Fruit fly (Drosophila melanogaster) whole organism, embryonic: ENCODE results near the gene Prosalpha6.

Source experiments
- Asciz ChIP-seq: fragments of 200-800 bp; sonication (Bioruptor generic); optimal IDR thresholded peaks from 2 replicates; lab custom pipeline; 2017; ENCODE audit warnings: missing biosample characterization, mild to moderate bottlenecking, missing genetic modification characterization, missing genetic modification reagents
- Bgb ChIP-seq: fragments of 200-800 bp; sonication (Bioruptor generic); IDR thresholded peaks from 2 replicates; pipeline ENCODE4 v1.3.6; 2022; ENCODE audit warnings: missing biosample characterization, missing genetic modification characterization; ENCODE audit not compliant: partially characterized antibody
- CG10321 ChIP-seq: fragments of 200-800 bp; sonication (Bioruptor generic); IDR thresholded peaks from 2 replicates; pipeline ENCODE4 v1.3.6; 2022; ENCODE audit warnings: missing biosample characterization, missing genetic modification characterization
- CG10543 ChIP-seq: fragments of 200-800 bp; sonication (Bioruptor generic); optimal IDR thresholded peaks from 3 replicates; lab custom pipeline; 2017; ENCODE audit warnings: missing biosample characterization, mild to moderate bottlenecking, missing genetic modification characterization, moderate library complexity
- CG10979 ChIP-seq: fragments of 200-800 bp; sonication (Bioruptor generic); optimal IDR thresholded peaks from 2 replicates; lab custom pipeline; 2018; ENCODE audit warnings: missing biosample characterization, mild to moderate bottlenecking, missing genetic modification characterization, moderate library complexity
- CG11247 ChIP-seq: fragments of 200-800 bp; sonication (Bioruptor generic); IDR thresholded peaks from 2 replicates; pipeline ENCODE4 v1.3.6; 2022; ENCODE audit warnings: missing biosample characterization, missing genetic modification characterization
- CG12942 ChIP-seq: fragments of 200-800 bp; sonication (Bioruptor generic); optimal IDR thresholded peaks from 3 replicates; lab custom pipeline; 2016; ENCODE audit warnings: missing biosample characterization, missing genetic modification characterization
- CG17385 ChIP-seq: fragments of 200-800 bp; sonication (Bioruptor generic); optimal IDR thresholded peaks from 3 replicates; lab custom pipeline; 2018; ENCODE audit warnings: missing biosample characterization, mild to moderate bottlenecking, missing genetic modification characterization
- CG2116 ChIP-seq: fragments of 200-800 bp; sonication (Bioruptor generic); optimal IDR thresholded peaks from 3 replicates; lab custom pipeline; 2018; ENCODE audit warnings: missing biosample characterization, mild to moderate bottlenecking, missing genetic modification characterization
- CG34224 ChIP-seq: fragments of 200-800 bp; sonication (Bioruptor generic); IDR thresholded peaks from 3 replicates; pipeline ENCODE4 v1.3.6; 2022; ENCODE audit warnings: missing biosample characterization, missing genetic modification characterization; ENCODE audit not compliant: partially characterized antibody
- CG34422 ChIP-seq: fragments of 200-800 bp; sonication (Bioruptor generic); IDR thresholded peaks from 3 replicates; pipeline ENCODE4 v1.3.6; 2022; ENCODE audit warnings: missing biosample characterization, missing genetic modification characterization
- CG4730 ChIP-seq: fragments of 200-800 bp; sonication (Bioruptor generic); IDR thresholded peaks from 2 replicates; pipeline ENCODE4 v1.3.6; 2022; ENCODE audit warnings: missing biosample characterization, missing genetic modification characterization
- CG6689 ChIP-seq: fragments of 200-800 bp; sonication (Bioruptor generic); IDR thresholded peaks from 2 replicates; pipeline ENCODE4 v1.3.6; 2022; ENCODE audit warnings: missing biosample characterization, missing genetic modification characterization
- CG6765 ChIP-seq: fragments of 200-800 bp; sonication (Bioruptor generic); optimal IDR thresholded peaks from 3 replicates; lab custom pipeline; 2017; ENCODE audit warnings: missing biosample characterization, mild to moderate bottlenecking, missing genetic modification characterization
- CG7271 ChIP-seq: fragments of 200-800 bp; sonication (Bioruptor generic); optimal IDR thresholded peaks from 2 replicates; lab custom pipeline; 2018; ENCODE audit warnings: missing biosample characterization, mild to moderate bottlenecking, missing genetic modification characterization, moderate library complexity
- CG7372 ChIP-seq: fragments of 200-800 bp; sonication (Bioruptor generic); IDR thresholded peaks from 2 replicates; pipeline ENCODE4 v1.3.6; 2022; ENCODE audit warnings: missing biosample characterization, missing genetic modification characterization
- CG7745 ChIP-seq: fragments of 200-800 bp; sonication (Bioruptor generic); optimal IDR thresholded peaks from 2 replicates; lab custom pipeline; 2018; ENCODE audit warnings: missing biosample characterization, mild to moderate bottlenecking, missing genetic modification characterization, moderate library complexity
- CG7963 ChIP-seq: fragments of 200-800 bp; sonication (Bioruptor generic); IDR thresholded peaks from 3 replicates; pipeline ENCODE4 v1.3.6; 2022; ENCODE audit warnings: missing biosample characterization, missing genetic modification characterization; ENCODE audit not compliant: partially characterized antibody
- CG8290 ChIP-seq, 3 experiments: fragments of 200-800 bp; sonication (Bioruptor generic); optimal IDR thresholded peaks; 2 replicates each; lab custom pipeline; 2016 to 2019; ENCODE audit warnings: missing biosample characterization in 3 of 3, missing genetic modification characterization in 3 of 3, mild to moderate bottlenecking in 2 of 3, moderate library complexity in 1 of 3
- CkIIα-i1 ChIP-seq: fragments of 200-800 bp; sonication (Bioruptor generic); IDR thresholded peaks from 2 replicates; pipeline ENCODE4 v1.3.6; 2022; ENCODE audit warnings: missing biosample characterization, missing genetic modification characterization
- CrebB ChIP-seq: fragments of 200-800 bp; sonication (Bioruptor generic); optimal IDR thresholded peaks from 3 replicates; lab custom pipeline; 2018; ENCODE audit warnings: missing biosample characterization, mild to moderate bottlenecking, missing genetic modification characterization
- D19A ChIP-seq: fragments of 200-800 bp; optimal IDR thresholded peaks from 3 replicates; lab custom pipeline; 2019; ENCODE audit warnings: missing biosample characterization, mild to moderate bottlenecking, missing genetic modification characterization, moderate library complexity
- E2f2 ChIP-seq: fragments of 200-800 bp; sonication (Bioruptor generic); IDR thresholded peaks from 2 replicates; pipeline ENCODE4 v1.3.6; 2022; ENCODE audit warnings: missing biosample characterization, missing genetic modification characterization
- Fer3 ChIP-seq: fragments of 200-800 bp; sonication (Bioruptor generic); optimal IDR thresholded peaks from 2 replicates; lab custom pipeline; 2018; ENCODE audit warnings: missing biosample characterization, mild to moderate bottlenecking, missing genetic modification characterization, moderate library complexity
- Hr78 ChIP-seq, 2 experiments: fragments of 200-800 bp in 1 of 2; fragments of >200 bp in 1 of 2; sonication (Bioruptor generic) in 1 of 2; optimal IDR thresholded peaks; 2 replicates each; lab custom pipeline; 2017 to 2019; ENCODE audit warnings: missing biosample characterization in 2 of 2, missing genetic modification characterization in 2 of 2, mild to moderate bottlenecking in 1 of 2, moderate library complexity in 1 of 2
- NC2β ChIP-seq: fragments of 200-800 bp; sonication (Bioruptor generic); optimal IDR thresholded peaks from 2 replicates; lab custom pipeline; 2016; ENCODE audit warnings: missing biosample characterization, missing genetic modification characterization
- Neu2 ChIP-seq: fragments of 200-800 bp; sonication (Bioruptor generic); optimal IDR thresholded peaks from 3 replicates; lab custom pipeline; 2016; ENCODE audit warnings: missing biosample characterization, missing genetic modification characterization, borderline replicate concordance
- Nf-YB ChIP-seq: fragments of 200-800 bp; sonication (Bioruptor generic); optimal IDR thresholded peaks from 3 replicates; lab custom pipeline; 2019; ENCODE audit warnings: missing biosample characterization, mild to moderate bottlenecking, missing genetic modification characterization, moderate library complexity
- Oli ChIP-seq: fragments of 200-800 bp; sonication (Bioruptor generic); optimal IDR thresholded peaks from 2 replicates; lab custom pipeline; 2018; ENCODE audit warnings: missing biosample characterization, mild to moderate bottlenecking, missing genetic modification characterization, moderate library complexity
- Optix ChIP-seq: fragments of 200-800 bp; sonication (Bioruptor generic); IDR thresholded peaks from 3 replicates; pipeline ENCODE4 v1.3.6; 2022; ENCODE audit warnings: missing biosample characterization, missing genetic modification characterization
- Spps ChIP-seq: fragments of 200-800 bp; sonication (Bioruptor generic); optimal IDR thresholded peaks from 2 replicates; lab custom pipeline; 2018; ENCODE audit warnings: missing biosample characterization, mild to moderate bottlenecking, missing genetic modification characterization
- Sry-β ChIP-seq: fragments of 200-800 bp; sonication (Bioruptor generic); optimal IDR thresholded peaks from 2 replicates; lab custom pipeline; 2018; ENCODE audit warnings: missing biosample characterization, mild to moderate bottlenecking, missing genetic modification characterization, moderate library complexity
- Xbp1 ChIP-seq: fragments of 200-800 bp; sonication (Bioruptor generic); optimal IDR thresholded peaks from 3 replicates; lab custom pipeline; 2016; ENCODE audit warnings: missing biosample characterization, mild to moderate bottlenecking, missing genetic modification characterization
- az2 ChIP-seq: fragments of 200-800 bp; sonication (Bioruptor generic); optimal IDR thresholded peaks from 3 replicates; lab custom pipeline; 2016; ENCODE audit warnings: missing biosample characterization, missing genetic modification characterization
- bowl ChIP-seq: fragments of 200-800 bp; sonication (Bioruptor generic); IDR thresholded peaks from 2 replicates; pipeline ENCODE4 v1.3.6; 2022; ENCODE audit warnings: missing biosample characterization, missing genetic modification characterization
- cato ChIP-seq: fragments of 200-800 bp; sonication (Bioruptor generic); optimal IDR thresholded peaks from 2 replicates; lab custom pipeline; 2016; ENCODE audit warnings: missing biosample characterization, missing genetic modification characterization, borderline replicate concordance
- ewg ChIP-seq: fragments of 200-800 bp; sonication (Bioruptor generic); optimal IDR thresholded peaks from 3 replicates; lab custom pipeline; 2017; ENCODE audit warnings: mild to moderate bottlenecking, missing biosample characterization, missing genetic modification reagents, missing genetic modification characterization
- gsb-n ChIP-seq: fragments of 200-800 bp; sonication (Bioruptor generic); optimal IDR thresholded peaks from 3 replicates; lab custom pipeline; 2018; ENCODE audit warnings: missing biosample characterization, mild to moderate bottlenecking, missing genetic modification characterization
- inv ChIP-seq: fragments of 200-800 bp; sonication (Bioruptor generic); IDR thresholded peaks from 2 replicates; pipeline ENCODE4 v1.3.6; 2022; ENCODE audit warnings: missing biosample characterization, missing genetic modification characterization; ENCODE audit not compliant: partially characterized antibody
- jing ChIP-seq: fragments of 200-800 bp; sonication (Bioruptor generic); optimal IDR thresholded peaks from 2 replicates; lab custom pipeline; 2018; ENCODE audit warnings: missing biosample characterization, mild to moderate bottlenecking, missing genetic modification characterization
- kah ChIP-seq: fragments of 200-800 bp; sonication (Bioruptor generic); optimal IDR thresholded peaks from 2 replicates; lab custom pipeline; 2018; ENCODE audit warnings: missing biosample characterization, mild to moderate bottlenecking, missing genetic modification characterization
- kni ChIP-seq: fragments of 200-800 bp; sonication (Bioruptor generic); optimal IDR thresholded peaks from 3 replicates; lab custom pipeline; 2017; ENCODE audit warnings: mild to moderate bottlenecking, missing biosample characterization, missing genetic modification reagents, missing genetic modification characterization
- luna ChIP-seq: fragments of 200-800 bp; sonication (Bioruptor generic); optimal IDR thresholded peaks from 2 replicates; lab custom pipeline; 2016; ENCODE audit warnings: missing biosample characterization, missing genetic modification characterization
- mirr ChIP-seq: fragments of 200-800 bp; sonication (Bioruptor generic); optimal IDR thresholded peaks from 3 replicates; lab custom pipeline; 2018; ENCODE audit warnings: missing biosample characterization, mild to moderate bottlenecking, missing genetic modification characterization
- sd ChIP-seq: fragments of 200-800 bp; sonication (Bioruptor generic); optimal IDR thresholded peaks from 3 replicates; lab custom pipeline; 2018; ENCODE audit warnings: missing biosample characterization, mild to moderate bottlenecking, missing genetic modification characterization, moderate library complexity
- slbo ChIP-seq: fragments of 200-800 bp; sonication (Bioruptor generic); IDR thresholded peaks from 2 replicates; pipeline ENCODE4 v1.3.6; 2022; ENCODE audit warnings: missing biosample characterization, missing genetic modification characterization
- wdn ChIP-seq: fragments of 200-800 bp; sonication (Bioruptor generic); IDR thresholded peaks from 2 replicates; pipeline ENCODE4 v1.3.6; 2022; ENCODE audit warnings: missing biosample characterization, missing genetic modification characterization
- zf30C ChIP-seq: fragments of 200-800 bp; sonication (Bioruptor generic); optimal IDR thresholded peaks from 3 replicates; lab custom pipeline; 2018; ENCODE audit warnings: missing biosample characterization, mild to moderate bottlenecking, missing genetic modification characterization

Prosalpha6 gene

DNA sequence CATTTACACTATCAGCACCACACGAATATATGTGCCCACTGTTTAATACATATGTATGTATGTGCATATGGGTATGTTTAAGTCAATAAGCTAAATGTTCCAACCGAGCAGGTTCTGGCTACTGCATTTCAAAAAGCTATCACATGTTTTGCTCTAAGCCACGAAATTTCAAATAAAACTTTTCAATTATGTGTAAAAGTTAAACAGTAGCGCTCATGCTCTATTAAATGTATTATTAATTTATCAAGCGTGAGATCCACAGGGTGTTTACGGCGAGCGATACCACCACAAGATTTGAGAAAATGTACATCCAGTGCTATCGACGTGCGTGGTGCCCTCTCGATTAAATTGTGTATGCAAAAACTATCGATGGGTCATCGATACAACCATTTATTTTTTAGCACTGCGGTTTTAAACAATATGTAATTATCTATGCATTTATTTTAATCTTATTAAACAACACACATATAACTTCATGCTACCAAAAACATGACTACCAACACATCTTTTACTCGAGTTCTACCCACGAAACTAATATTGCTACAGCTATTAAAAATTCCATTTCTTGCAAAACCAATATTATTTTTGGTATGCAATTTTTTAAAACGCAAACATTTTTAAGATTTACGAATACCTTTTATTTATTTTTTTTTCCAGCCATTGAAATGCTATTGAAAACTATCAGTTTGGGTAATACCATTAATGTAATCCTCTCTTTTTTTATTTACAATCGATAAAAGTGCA lies 39.8 kb downstream of the Prosalpha6 start, which contains the start of gene Pten (continued):
- 0 out of 3 replicates have a peak, but pooled peaks have one; percentile 19 for TF ChIP-seq CG34422
- TF ChIP-seq Bgb (GFP tag; lab: Robert Waterston, UW): peak; percentile 91
- TF ChIP-seq Hr78 (GFP tag; optimal IDR thresholded peaks at IDR 0.05; lab: Kevin White, UChicago): no peak
- TF ChIP-seq kah (GFP tag; lab: Kevin White, UChicago): peak; percentile 83
- no peak for TF ChIP-seq CrebB
- TF ChIP-seq CG7745 (tag; lab: Kevin White, UChicago): no peak
- peak; percentile 56 for TF ChIP-seq Xbp1
- TF ChIP-seq jing: no peak
- peak; percentile 11 for TF ChIP-seq Sry-β (GFP tag; lab: Kevin White, UChicago)
- TF ChIP-seq inv: peak; percentile 83
- TF ChIP-seq wdn (GFP tag; lab: Robert Waterston, UW): 0 out of 2 replicates have a peak, but pooled peaks have one; percentile 21
- TF ChIP-seq Asciz (GFP tag; lab: Kevin White, UChicago): no peak
- peak; percentile 60 for TF ChIP-seq E2f2 (GFP tag; lab: Robert Waterston, UW)
- TF ChIP-seq ewg: no peak
- peak; percentile 37 for TF ChIP-seq CG6765 (GFP tag; lab: Kevin White, UChicago)
- TF ChIP-seq gsb-n (tag; lab: Kevin White, UChicago): no peak
- peak; percentile 32 for TF ChIP-seq D19A (tag; lab: Kevin White, UChicago)
- TF ChIP-seq mirr (GFP tag; lab: Kevin White, UChicago): no peak
- no peak for TF ChIP-seq Neu2 (GFP tag; lab: Kevin White, UChicago)
- no peak for TF ChIP-seq Optix (GFP tag; lab: Robert Waterston, UW)
- peak; percentile 75 for TF ChIP-seq CG6689 (GFP tag; lab: Robert Waterston, UW)
- TF ChIP-seq CG2116 (GFP tag; lab: Kevin White, UChicago): peak; percentile 77
- TF ChIP-seq NC2β (GFP tag; lab: Kevin White, UChicago): peak; percentile 57
- TF ChIP-seq Oli: no peak
- no peak for TF ChIP-seq CkIIα-i1 (GFP tag; lab: Robert Waterston, UW)
- no peak for TF ChIP-seq CG8290 (GFP tag; optimal IDR thresholded peaks at IDR 0.05; lab: Kevin White, UChicago)
- peak in 1 of 2 experiments; percentile 12 for TF ChIP-seq CG8290 (tag; optimal IDR thresholded peaks at IDR 0.05; lab: Kevin White, UChicago)
- TF ChIP-seq Nf-YB (GFP tag; lab: Kevin White, UChicago): no peak
- TF ChIP-seq CG7372 (GFP tag; lab: Robert Waterston, UW): peak; percentile 47; the same call in 1 of the 2 replicates
- TF ChIP-seq kni (GFP tag; lab: Kevin White, UChicago): no peak
- TF ChIP-seq CG10979 (tag; lab: Kevin White, UChicago): peak; percentile 63
- TF ChIP-seq CG7963 (GFP tag; lab: Robert Waterston, UW): peak; percentile 90
- peak; percentile 61 for TF ChIP-seq Fer3 (tag; lab: Kevin White, UChicago)
- no peak for TF ChIP-seq CG4730 (GFP tag; lab: Robert Waterston, UW)
- TF ChIP-seq az2 (GFP tag; lab: Kevin White, UChicago): peak; percentile 62
- TF ChIP-seq bowl (GFP tag; lab: Robert Waterston, UW): no peak
- peak; percentile 51 for TF ChIP-seq slbo (GFP tag; lab: Robert Waterston, UW)
- peak; percentile 44 for TF ChIP-seq CG17385 (GFP tag; lab: Kevin White, UChicago)
- peak; percentile 80 for TF ChIP-seq CG34224 (GFP tag; lab: Robert Waterston, UW)
- TF ChIP-seq sd (tag; lab: Kevin White, UChicago): peak; percentile 4
- TF ChIP-seq Spps: peak; percentile 49
- TF ChIP-seq CG7271 (tag; lab: Kevin White, UChicago): peak; percentile 16
- peak; percentile 67 for TF ChIP-seq cato (GFP tag; lab: Kevin White, UChicago)
- TF ChIP-seq luna (GFP tag; lab: Kevin White, UChicago): peak; percentile 45
- peak; percentile 38 for TF ChIP-seq CG12942 (GFP tag; lab: Kevin White, UChicago)
- no peak for TF ChIP-seq CG11247 (GFP tag; lab: Robert Waterston, UW)
- no peak for TF ChIP-seq zf30C (GFP tag; lab: Kevin White, UChicago)
- no peak for TF ChIP-seq CG10321 (GFP tag; lab: Robert Waterston, UW)
- no peak for TF ChIP-seq CG10543 (GFP tag; lab: Kevin White, UChicago)
